Fruit fly (Drosophila melanogaster) S2 (cell line): ENCODE data around the gene CG31674.

Experiments used
- CG8478 ChIP-seq: fragments of >200 bp; optimal IDR thresholded peaks from 2 replicates; lab custom pipeline; 2018
- CTCF ChIP-seq, 2 experiments: fragments of >200 bp; optimal IDR thresholded peaks; 2 replicates each; lab custom pipeline; 2018

DNA sequence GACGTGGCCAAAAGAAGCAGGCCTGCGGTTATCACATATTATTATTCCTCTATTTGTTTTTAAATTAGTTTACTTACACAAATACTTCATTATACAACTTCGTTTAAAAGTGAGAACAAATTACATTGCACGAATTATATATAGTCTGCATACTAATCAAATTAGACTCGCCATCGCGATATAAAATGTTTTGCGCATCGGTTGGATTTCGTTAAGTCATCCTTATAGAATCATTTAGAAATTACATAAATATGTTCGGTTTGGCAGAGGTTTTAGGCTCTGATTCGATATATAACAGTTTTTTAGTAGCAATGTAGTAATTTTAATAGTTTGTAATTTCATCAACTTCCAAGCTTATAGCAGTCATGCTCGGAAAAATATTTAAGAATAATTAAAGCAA, 6.8 kb downstream of the CG31674 start, which contains the start of gene Spn38F:
- no peak for TF ChIP-seq CG8478 (lab: Kevin White, UChicago)
- no peak for TF ChIP-seq CTCF (optimal IDR thresholded peaks at IDR 0.05; lab: Kevin White, UChicago)
